Worm (Caenorhabditis elegans): ENCODE measurements around the gene ugt-40.

DNA sequence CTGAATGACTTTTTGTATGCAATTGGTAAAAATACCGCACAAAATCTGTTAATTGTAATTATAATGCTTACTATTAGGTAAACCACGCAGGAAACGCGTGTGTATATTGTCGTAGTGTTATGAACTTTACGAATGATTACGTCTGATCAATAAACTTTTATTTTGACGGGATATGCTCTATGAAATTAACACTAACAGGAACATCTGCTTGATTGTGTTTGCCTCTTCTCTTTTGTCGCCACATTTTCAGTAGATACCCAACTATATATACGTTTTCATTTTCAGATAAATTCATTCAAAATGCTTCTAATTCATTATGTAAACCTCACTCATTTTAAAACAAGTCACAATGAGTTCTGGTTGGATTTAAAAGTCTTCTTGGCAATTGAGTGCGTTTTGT, 9.5 kb downstream of the ugt-40 start, which contains the start of gene sre-10:
- TF ChIP-seq nhr-237 (tag; optimal IDR thresholded peaks at IDR 0.05) = no peak
- TF ChIP-seq fos-1 (tag; optimal IDR thresholded peaks at IDR 0.05) = no peak
- no peak for TF ChIP-seq unc-62 (GFP tag; optimal IDR thresholded peaks at IDR 0.05)
- no peak for TF ChIP-seq elt-2 (tag; optimal IDR thresholded peaks at IDR 0.05)
- TF ChIP-seq unc-86 (tag; optimal IDR thresholded peaks at IDR 0.05) = no peak
- no peak for TF ChIP-seq sup-37 (GFP tag; optimal IDR thresholded peaks at IDR 0.05)
- no peak for TF ChIP-seq lin-13 (GFP tag; optimal IDR thresholded peaks at IDR 0.05)
- TF ChIP-seq nhr-77 (tag; optimal IDR thresholded peaks at IDR 0.05) = no peak
- no peak for TF ChIP-seq tbx-2 (tag; optimal IDR thresholded peaks at IDR 0.05)
- TF ChIP-seq Y116A8C.19 (tag; optimal IDR thresholded peaks at IDR 0.05; ENCODE audit: borderline replicate concordance) = no peak

All from whole organism, L1 larva.